Fruit fly (Drosophila melanogaster): ENCODE measurements around the gene Sirup.
A peak's percentile ranks its signal among the peaks of the same experiment; 100 is the strongest.

The Sirup gene

DNA sequence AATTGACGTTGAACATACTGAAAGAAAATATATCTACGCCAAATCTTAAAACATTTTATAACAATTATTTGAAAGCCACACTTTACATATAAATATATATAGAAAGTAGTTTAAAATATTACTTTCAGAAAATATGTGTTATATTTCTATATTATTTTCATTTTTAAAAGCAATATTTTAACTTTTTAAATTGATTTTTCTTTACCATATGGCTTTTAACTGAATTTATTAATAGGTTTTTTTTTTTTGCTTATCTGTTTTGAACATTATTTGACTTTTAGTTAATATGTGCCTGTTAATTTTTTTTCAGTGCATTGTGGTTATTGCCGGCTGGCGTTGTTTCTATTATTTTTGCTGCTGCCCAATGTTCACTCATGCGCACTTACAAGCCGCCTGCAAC lies 30.6 kb upstream of the Sirup start:
- TF ChIP-seq Rel (GFP tag; optimal IDR thresholded peaks at IDR 0.05) (no peak), Rel (tag; optimal IDR thresholded peaks at IDR 0.05) (no peak), Dif (GFP tag; optimal IDR thresholded peaks at IDR 0.05; ENCODE audit: partially characterized antibody) (no peak), Sp1 (GFP tag; optimal IDR thresholded peaks at IDR 0.05) (no peak), foxo (GFP tag; optimal IDR thresholded peaks at IDR 0.05) (peak in 1 of 2 experiments; percentile 2), sage (GFP tag; optimal IDR thresholded peaks at IDR 0.05) (no peak)

DNA sequence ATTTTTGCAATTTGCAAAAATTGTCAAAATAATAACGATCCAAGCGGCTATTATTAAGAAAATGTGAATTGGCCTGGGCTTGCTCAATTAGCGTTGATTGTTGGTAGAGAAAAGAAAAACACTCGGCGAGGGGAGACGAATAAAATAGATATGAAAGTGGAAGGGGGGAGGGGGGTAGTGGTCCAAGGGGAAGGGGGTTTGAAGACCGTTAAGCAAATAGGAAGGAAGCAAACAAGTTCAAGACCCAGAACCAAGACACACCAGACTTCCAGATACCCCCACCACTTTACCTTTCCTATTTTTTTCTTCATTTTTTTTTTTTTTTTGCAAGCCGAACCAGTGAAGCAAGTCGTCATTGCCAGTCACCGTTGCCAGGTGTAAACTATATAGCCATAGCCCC lies 29.3 kb upstream of the Sirup start:
- TF ChIP-seq Hnf4 (GFP tag; optimal IDR thresholded peaks at IDR 0.05) = no peak
- no peak for TF ChIP-seq woc (GFP tag; optimal IDR thresholded peaks at IDR 0.05)
- no peak for TF ChIP-seq Myc (optimal IDR thresholded peaks at IDR 0.05)
- TF ChIP-seq sv (GFP tag; optimal IDR thresholded peaks at IDR 0.05) = no peak
- TF ChIP-seq rgr (GFP tag; optimal IDR thresholded peaks at IDR 0.05) = no peak
- TF ChIP-seq sage (GFP tag; optimal IDR thresholded peaks at IDR 0.05) = no peak
- TF ChIP-seq dl (GFP tag; optimal IDR thresholded peaks at IDR 0.05; ENCODE audit: insufficient read depth in 1 of 2, partially characterized antibody in 2 of 2) = no peak
- no peak for TF ChIP-seq lola (GFP tag; optimal IDR thresholded peaks at IDR 0.05)
- no peak for TF ChIP-seq Sp1 (GFP tag; optimal IDR thresholded peaks at IDR 0.05)
- no peak for TF ChIP-seq pan (optimal IDR thresholded peaks at IDR 0.05)
- no peak for TF ChIP-seq CG32264 (GFP tag; optimal IDR thresholded peaks at IDR 0.05)
- no peak for TF ChIP-seq Hr78 (GFP tag; optimal IDR thresholded peaks at IDR 0.05)

DNA sequence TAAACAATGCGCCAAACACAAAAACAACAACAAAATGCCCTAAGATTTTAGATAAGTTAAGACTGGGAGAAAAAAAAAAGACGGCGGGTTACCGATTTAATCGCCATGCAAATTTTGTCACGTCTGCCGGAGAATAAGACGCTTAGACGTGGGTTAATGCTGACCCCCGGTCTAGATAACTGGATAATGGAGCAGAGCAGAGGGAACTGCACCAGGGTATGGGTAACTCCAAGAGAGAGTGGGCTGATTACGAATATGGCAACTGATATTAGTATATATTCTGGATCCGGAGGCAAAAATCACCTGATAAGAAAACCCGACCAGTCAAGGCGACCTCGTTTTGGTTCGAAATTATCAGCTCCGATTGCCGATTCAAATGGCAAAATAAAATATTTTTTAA lies 28.7 kb upstream of the Sirup start:
- TF ChIP-seq CrebA (GFP tag; optimal IDR thresholded peaks at IDR 0.05; ENCODE audit: borderline replicate concordance) = peak; percentile 25
- no peak for TF ChIP-seq Rel (GFP tag; optimal IDR thresholded peaks at IDR 0.05)
- peak; percentile 19 for TF ChIP-seq Rel (tag; optimal IDR thresholded peaks at IDR 0.05)
- TF ChIP-seq br (GFP tag; optimal IDR thresholded peaks at IDR 0.05) = no peak

DNA sequence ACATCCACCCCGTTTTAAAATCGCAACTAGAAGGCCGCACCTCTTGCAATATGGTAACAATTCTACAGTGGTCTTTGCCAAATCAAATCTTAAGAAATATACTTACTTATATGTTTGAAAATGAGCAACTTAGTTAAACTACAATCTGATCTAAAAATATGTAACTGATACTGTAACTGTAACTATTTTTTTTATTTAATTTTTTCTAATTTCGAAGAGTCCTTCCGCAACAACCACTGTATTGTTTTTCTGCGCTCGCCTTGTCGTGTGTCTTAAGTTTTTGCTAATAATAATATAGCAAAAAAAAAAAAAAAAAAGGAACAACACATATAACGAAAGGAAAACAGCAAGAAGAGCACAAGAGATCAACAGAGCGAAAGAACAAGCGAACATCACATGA lies 27.2 kb upstream of the Sirup start:
- TF ChIP-seq Dfd (GFP tag; optimal IDR thresholded peaks at IDR 0.05) (peak; percentile 45), CG32264 (GFP tag; optimal IDR thresholded peaks at IDR 0.05) (no peak), brk (GFP tag; optimal IDR thresholded peaks at IDR 0.05) (no peak), dl (GFP tag; optimal IDR thresholded peaks at IDR 0.05; ENCODE audit: insufficient read depth in 1 of 2, partially characterized antibody in 2 of 2) (no peak), Abd-B (GFP tag; optimal IDR thresholded peaks at IDR 0.05) (no peak), Vsx2 (GFP tag; optimal IDR thresholded peaks at IDR 0.05; ENCODE audit: partially characterized antibody) (no peak), CrebA (GFP tag; optimal IDR thresholded peaks at IDR 0.05; ENCODE audit: borderline replicate concordance) (no peak), rgr (GFP tag; optimal IDR thresholded peaks at IDR 0.05) (peak; percentile 14), GATAd (GFP tag; optimal IDR thresholded peaks at IDR 0.05) (no peak), lola (GFP tag; optimal IDR thresholded peaks at IDR 0.05) (no peak), br (GFP tag; optimal IDR thresholded peaks at IDR 0.05) (no peak), Sp1 (GFP tag; optimal IDR thresholded peaks at IDR 0.05) (no peak), fru (GFP tag; optimal IDR thresholded peaks at IDR 0.05) (no peak), foxo (GFP tag; optimal IDR thresholded peaks at IDR 0.05) (peak in 1 of 2 experiments; percentile 33), woc (GFP tag; optimal IDR thresholded peaks at IDR 0.05) (no peak), ey (GFP tag; optimal IDR thresholded peaks at IDR 0.05) (peak; percentile 9), OdsH (GFP tag; optimal IDR thresholded peaks at IDR 0.05) (peak; percentile 36)

DNA sequence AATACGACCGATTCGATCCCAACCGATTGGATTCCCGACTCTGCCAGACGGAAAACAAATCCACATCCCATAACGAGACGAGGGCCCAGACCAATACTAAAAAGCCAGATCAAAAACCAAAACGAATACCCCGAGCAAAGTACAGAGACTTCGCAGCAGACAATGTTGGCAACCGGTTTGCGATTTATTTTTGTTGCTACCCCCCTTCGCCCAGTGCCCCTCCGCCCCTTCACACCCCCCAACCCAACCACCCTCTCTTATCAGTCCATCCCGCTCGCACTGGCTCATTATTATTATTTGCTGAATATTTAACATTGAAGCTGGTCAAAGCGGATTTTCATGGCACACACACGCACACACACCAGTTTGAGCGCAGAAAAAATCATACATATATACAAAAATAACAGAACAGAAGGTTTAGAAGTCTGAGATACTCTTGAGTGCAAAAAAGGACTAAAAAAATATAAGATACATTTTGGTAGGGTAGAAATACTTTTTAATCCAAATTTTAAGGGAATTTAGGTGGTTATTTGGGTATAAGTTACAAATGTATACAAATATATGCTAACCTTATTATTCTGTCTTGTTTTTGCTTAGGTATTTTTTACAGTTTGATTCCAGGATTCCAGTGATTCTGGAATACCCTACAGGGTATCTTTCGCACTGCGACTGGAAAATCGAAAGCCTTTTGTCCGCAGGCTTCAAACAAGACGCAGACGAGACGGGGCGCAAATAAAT lies 25.0 kb upstream of the Sirup start:
- TF ChIP-seq dsf (GFP tag; optimal IDR thresholded peaks at IDR 0.05; ENCODE audit: borderline replicate concordance) = no peak
- TF ChIP-seq Sp1 (GFP tag; optimal IDR thresholded peaks at IDR 0.05) = peak; percentile 70
- peak; percentile 29 for TF ChIP-seq jim (GFP tag; optimal IDR thresholded peaks at IDR 0.05)
- no peak for TF ChIP-seq N (GFP tag; optimal IDR thresholded peaks at IDR 0.05)
- peak in 1 of 2 experiments; percentile 24 for TF ChIP-seq dl (GFP tag; optimal IDR thresholded peaks at IDR 0.05; ENCODE audit: insufficient read depth in 1 of 2, partially characterized antibody in 2 of 2)
- TF ChIP-seq CG32264 (GFP tag; optimal IDR thresholded peaks at IDR 0.05) = no peak
- TF ChIP-seq Hr83 (GFP tag; optimal IDR thresholded peaks at IDR 0.05; ENCODE audit: poor library complexity, severe bottlenecking) = peak; percentile 34
- TF ChIP-seq Jra (GFP tag; optimal IDR thresholded peaks at IDR 0.05) = no peak
- TF ChIP-seq lola (GFP tag; optimal IDR thresholded peaks at IDR 0.05) = no peak
- TF ChIP-seq Vsx2 (GFP tag; optimal IDR thresholded peaks at IDR 0.05; ENCODE audit: partially characterized antibody) = peak; percentile 34
- TF ChIP-seq Hr78 (GFP tag; optimal IDR thresholded peaks at IDR 0.05) = no peak
- TF ChIP-seq sv (GFP tag; optimal IDR thresholded peaks at IDR 0.05) = no peak
- peak; percentile 54 for TF ChIP-seq dmrt93B (GFP tag; optimal IDR thresholded peaks at IDR 0.05)
- TF ChIP-seq brk (GFP tag; optimal IDR thresholded peaks at IDR 0.05) = peak; percentile 33
- TF ChIP-seq Dif (GFP tag; optimal IDR thresholded peaks at IDR 0.05; ENCODE audit: partially characterized antibody) = peak; percentile 50
- TF ChIP-seq Myc (optimal IDR thresholded peaks at IDR 0.05) = no peak
- TF ChIP-seq Rel (GFP tag; optimal IDR thresholded peaks at IDR 0.05) = no peak
- peak; percentile 51 for TF ChIP-seq Rel (tag; optimal IDR thresholded peaks at IDR 0.05)
- TF ChIP-seq Mio (GFP tag; optimal IDR thresholded peaks at IDR 0.05) = no peak
- peak; percentile 73 for TF ChIP-seq woc (GFP tag; optimal IDR thresholded peaks at IDR 0.05)
- TF ChIP-seq fru (GFP tag; optimal IDR thresholded peaks at IDR 0.05) = peak; percentile 73
- TF ChIP-seq rgr (GFP tag; optimal IDR thresholded peaks at IDR 0.05) = peak; percentile 57
- TF ChIP-seq CrebA (GFP tag; optimal IDR thresholded peaks at IDR 0.05; ENCODE audit: borderline replicate concordance) = no peak
- TF ChIP-seq OdsH (GFP tag; optimal IDR thresholded peaks at IDR 0.05) = peak; percentile 76
- TF ChIP-seq pan (optimal IDR thresholded peaks at IDR 0.05) = peak; percentile 61
- TF ChIP-seq br (GFP tag; optimal IDR thresholded peaks at IDR 0.05) = peak; percentile 72
- no peak for TF ChIP-seq tai (GFP tag; optimal IDR thresholded peaks at IDR 0.05)
- no peak for TF ChIP-seq CG9705 (GFP tag; optimal IDR thresholded peaks at IDR 0.05)
- peak; percentile 63 for TF ChIP-seq psq (GFP tag; optimal IDR thresholded peaks at IDR 0.05)
- peak; percentile 79 for TF ChIP-seq ey (GFP tag; optimal IDR thresholded peaks at IDR 0.05)
- no peak for TF ChIP-seq sage (GFP tag; optimal IDR thresholded peaks at IDR 0.05)

Data from whole organism, wandering third instar larva.